Worm (Caenorhabditis elegans) whole organism, L1 larva: ENCODE measurements around the gene pbs-1.

Source experiments
- F16B12.6 ChIP-seq: fragments of 150-350 bp; optimal IDR thresholded peaks from 2 replicates; lab custom pipeline; 2014; ENCODE audit warnings: missing biosample characterization, missing genetic modification characterization
- aly-2 ChIP-seq: fragments of 150-350 bp; optimal IDR thresholded peaks from 2 replicates; lab custom pipeline; 2014; ENCODE audit warnings: missing biosample characterization, missing genetic modification characterization
- ceh-8 ChIP-seq: fragments of 200-800 bp; sonication (Bioruptor generic); optimal IDR thresholded peaks from 2 replicates; lab custom pipeline; 2018; ENCODE audit warnings: mild to moderate bottlenecking, missing genetic modification characterization, moderate library complexity, missing compliant biosample characterization
- ceh-82 ChIP-seq, 3 experiments: fragments of 150-350 bp in 1 of 3; sonication (generic microtip) in 2 of 3; optimal IDR thresholded peaks; 2 replicates each; lab custom pipeline; 2014 to 2017; ENCODE audit warnings: missing biosample characterization in 3 of 3, missing genetic modification characterization in 3 of 3
- ceh-88 ChIP-seq: fragments of 200-800 bp; sonication (Bioruptor generic); IDR thresholded peaks from 2 replicates; pipeline ENCODE4 v1.3.6; 2022; ENCODE audit warnings: missing genetic modification characterization, missing compliant biosample characterization
- dsc-1 ChIP-seq: sonication (generic microtip); optimal IDR thresholded peaks from 2 replicates; lab custom pipeline; 2016; ENCODE audit warnings: mild to moderate bottlenecking, missing genetic modification characterization, missing compliant biosample characterization
- efl-1 ChIP-seq, 4 experiments: fragments of 150-350 bp; optimal IDR thresholded peaks in 3 of 4; peaks in 1 of 4; 1 replicate in 1 of 4; 2 replicates in 3 of 4; lab custom pipeline; 2014; ENCODE audit warnings: missing biosample characterization in 2 of 4, missing genetic modification characterization in 2 of 4, missing genetic modification reagents in 2 of 4
- efl-3 ChIP-seq: fragments of 200-800 bp; sonication (Bioruptor generic); optimal IDR thresholded peaks from 2 replicates; lab custom pipeline; 2018; ENCODE audit warnings: mild to moderate bottlenecking, missing genetic modification characterization, missing compliant biosample characterization
- egl-13 ChIP-seq: sonication (generic microtip); optimal IDR thresholded peaks from 2 replicates; lab custom pipeline; 2016; ENCODE audit warnings: missing genotype, missing genetic modification reagents, missing genetic modification characterization, missing compliant biosample characterization
- egl-27 ChIP-seq, 2 experiments: fragments of 150-350 bp in 1 of 2; sonication (generic microtip); optimal IDR thresholded peaks; 3 replicates each; lab custom pipeline; 2017 to 2018; ENCODE audit warnings: missing biosample characterization in 2 of 2, missing genetic modification characterization in 2 of 2, missing genetic modification reagents in 2 of 2
- fkh-10 ChIP-seq: sonication (generic microtip); optimal IDR thresholded peaks from 2 replicates; lab custom pipeline; 2017; ENCODE audit warnings: missing biosample characterization, missing genetic modification reagents, missing genetic modification characterization
- fkh-8 ChIP-seq: sonication (generic microtip); optimal IDR thresholded peaks from 2 replicates; lab custom pipeline; 2016; ENCODE audit warnings: mild to moderate bottlenecking, missing genetic modification characterization, missing compliant biosample characterization
- fos-1 ChIP-seq: fragments of 150-350 bp; optimal IDR thresholded peaks from 2 replicates; lab custom pipeline; 2014; ENCODE audit warnings: missing biosample characterization, missing genetic modification characterization
- grh-1 ChIP-seq: fragments of 200-800 bp; sonication (Bioruptor generic); IDR thresholded peaks from 2 replicates; pipeline ENCODE4 v1.3.6; 2022; ENCODE audit warnings: missing genetic modification reagents, missing genetic modification characterization, missing compliant biosample characterization
- hlh-17 ChIP-seq: fragments of 200-800 bp; sonication (Bioruptor generic); optimal IDR thresholded peaks from 2 replicates; lab custom pipeline; 2018; ENCODE audit warnings: missing genetic modification characterization, mild to moderate bottlenecking, missing compliant biosample characterization, moderate library complexity, borderline replicate concordance
- hlh-4 ChIP-seq: sonication (generic microtip); optimal IDR thresholded peaks from 2 replicates; lab custom pipeline; 2016; ENCODE audit warnings: mild to moderate bottlenecking, missing genetic modification characterization, missing compliant biosample characterization
- irx-1 ChIP-seq: sonication (generic microtip); optimal IDR thresholded peaks from 2 replicates; lab custom pipeline; 2016; ENCODE audit warnings: missing genetic modification characterization, missing compliant biosample characterization
- lin-14 ChIP-seq: fragments of 200-800 bp; sonication (Bioruptor generic); optimal IDR thresholded peaks from 2 replicates; lab custom pipeline; 2018; ENCODE audit warnings: mild to moderate bottlenecking, missing genetic modification characterization, moderate library complexity, missing compliant biosample characterization
- lin-35 ChIP-seq, 2 experiments: fragments of 150-350 bp; optimal IDR thresholded peaks; 2 replicates each; lab custom pipeline; 2014; ENCODE audit warnings: missing biosample characterization in 2 of 2, missing genetic modification characterization in 2 of 2, missing genetic modification reagents in 2 of 2
- lir-3 ChIP-seq: sonication (generic microtip); optimal IDR thresholded peaks from 2 replicates; lab custom pipeline; 2016; ENCODE audit warnings: mild to moderate bottlenecking, missing genetic modification characterization, moderate library complexity, missing compliant biosample characterization; ENCODE audit not compliant: poor library complexity
- lsy-2 ChIP-seq, 2 experiments: fragments of 150-350 bp; optimal IDR thresholded peaks; 2 replicates each; lab custom pipeline; 2014; ENCODE audit warnings: missing biosample characterization in 2 of 2, missing genetic modification characterization in 2 of 2
- mab-9 ChIP-seq: fragments of 200-800 bp; sonication (Bioruptor generic); IDR thresholded peaks from 2 replicates; pipeline ENCODE4 v1.3.6; 2022; ENCODE audit warnings: missing genetic modification reagents, missing genetic modification characterization, missing compliant biosample characterization
- mep-1 ChIP-seq: fragments of 150-350 bp; optimal IDR thresholded peaks from 2 replicates; lab custom pipeline; 2014; ENCODE audit warnings: missing biosample characterization, missing genetic modification characterization
- nhr-12 ChIP-seq: sonication (generic microtip); optimal IDR thresholded peaks from 2 replicates; lab custom pipeline; 2017; ENCODE audit warnings: missing biosample characterization, missing genetic modification characterization
- nhr-19 ChIP-seq: fragments of 200-800 bp; sonication (Bioruptor generic); conservative IDR thresholded peaks from 2 replicates; pipeline ENCODE4 v1.3.6; 2022; ENCODE audit warnings: missing genetic modification characterization, missing compliant biosample characterization
- nhr-20 ChIP-seq: sonication (generic microtip); optimal IDR thresholded peaks from 2 replicates; lab custom pipeline; 2016; ENCODE audit warnings: mild to moderate bottlenecking, missing genetic modification characterization, missing compliant biosample characterization
- nhr-47 ChIP-seq: sonication (generic microtip); optimal IDR thresholded peaks from 2 replicates; lab custom pipeline; 2016; ENCODE audit warnings: mild to moderate bottlenecking, missing genetic modification characterization, moderate library complexity, missing compliant biosample characterization
- nhr-71 ChIP-seq: sonication (generic microtip); optimal IDR thresholded peaks from 2 replicates; lab custom pipeline; 2016; ENCODE audit warnings: mild to moderate bottlenecking, missing genetic modification characterization, moderate library complexity, missing compliant biosample characterization
- nhr-76 ChIP-seq: sonication (generic microtip); optimal IDR thresholded peaks from 2 replicates; lab custom pipeline; 2017; ENCODE audit warnings: missing biosample characterization, missing genetic modification characterization
- nhr-77 ChIP-seq: fragments of 150-350 bp; optimal IDR thresholded peaks from 2 replicates; lab custom pipeline; 2014; ENCODE audit warnings: missing biosample characterization, missing genetic modification characterization
- nhr-85 ChIP-seq: sonication (generic microtip); peaks from one replicate; lab custom pipeline; 2016; ENCODE audit warnings: missing genetic modification characterization, inconsistent platforms, missing compliant biosample characterization
- pax-3 ChIP-seq: fragments of 200-800 bp; sonication (Bioruptor generic); optimal IDR thresholded peaks from 2 replicates; lab custom pipeline; 2018; ENCODE audit warnings: mild to moderate bottlenecking, missing genetic modification characterization, moderate library complexity, missing compliant biosample characterization
- pqm-1 ChIP-seq: sonication (generic microtip); optimal IDR thresholded peaks from 3 replicates; lab custom pipeline; 2017; ENCODE audit warnings: missing biosample characterization, missing genetic modification characterization
- snpc-4 ChIP-seq: fragments of 150-350 bp; optimal IDR thresholded peaks from 2 replicates; lab custom pipeline; 2014; ENCODE audit warnings: missing biosample characterization, missing genetic modification characterization
- snu-23 ChIP-seq: sonication (generic microtip); optimal IDR thresholded peaks from 2 replicates; lab custom pipeline; 2016; ENCODE audit warnings: missing genetic modification characterization, missing compliant biosample characterization
- sptf-1 ChIP-seq: fragments of 150-350 bp; optimal IDR thresholded peaks from 2 replicates; lab custom pipeline; 2014; ENCODE audit warnings: missing biosample characterization, missing genetic modification characterization
- sup-37 ChIP-seq: fragments of 200-800 bp; sonication (Bioruptor generic); optimal IDR thresholded peaks from 2 replicates; lab custom pipeline; 2018; ENCODE audit warnings: mild to moderate bottlenecking, missing genetic modification characterization, missing compliant biosample characterization
- swsn-7 ChIP-seq: sonication (generic microtip); optimal IDR thresholded peaks from 2 replicates; lab custom pipeline; 2016; ENCODE audit warnings: missing genetic modification characterization, missing compliant biosample characterization
- tbx-2 ChIP-seq: sonication (generic microtip); optimal IDR thresholded peaks from 2 replicates; lab custom pipeline; 2016; ENCODE audit warnings: missing genetic modification characterization, missing compliant biosample characterization
- unc-130 ChIP-seq: fragments of 150-350 bp; optimal IDR thresholded peaks from 2 replicates; lab custom pipeline; 2017; ENCODE audit warnings: missing biosample characterization, missing genetic modification characterization, inconsistent platforms
- unc-30 ChIP-seq: sonication (generic microtip); optimal IDR thresholded peaks from 2 replicates; lab custom pipeline; 2017; ENCODE audit warnings: missing biosample characterization, missing genetic modification characterization
- unc-62 ChIP-seq: fragments of 150-350 bp; optimal IDR thresholded peaks from 2 replicates; lab custom pipeline; 2014; ENCODE audit warnings: missing biosample characterization, missing genetic modification reagents, missing genetic modification characterization
- unc-86 ChIP-seq: sonication (generic microtip); optimal IDR thresholded peaks from 2 replicates; lab custom pipeline; 2016; ENCODE audit warnings: missing genetic modification characterization, missing compliant biosample characterization
- vab-15 ChIP-seq: sonication (generic microtip); optimal IDR thresholded peaks from 2 replicates; lab custom pipeline; 2017; ENCODE audit warnings: missing genotype, mild to moderate bottlenecking, missing genetic modification characterization, missing compliant biosample characterization
- xbp-1 ChIP-seq: sonication (generic microtip); optimal IDR thresholded peaks from 2 replicates; lab custom pipeline; 2016; ENCODE audit warnings: missing genetic modification characterization, missing compliant biosample characterization
- zag-1 ChIP-seq: fragments of 150-350 bp; optimal IDR thresholded peaks from 2 replicates; lab custom pipeline; 2014; ENCODE audit warnings: missing biosample characterization, missing genetic modification characterization
- ztf-11 ChIP-seq, 2 experiments: sonication (generic microtip); optimal IDR thresholded peaks; 2 replicates each; lab custom pipeline; 2016 to 2017; ENCODE audit warnings: missing genetic modification characterization in 2 of 2, missing biosample characterization in 1 of 2, missing compliant biosample characterization in 1 of 2

Gene pbs-1

DNA sequence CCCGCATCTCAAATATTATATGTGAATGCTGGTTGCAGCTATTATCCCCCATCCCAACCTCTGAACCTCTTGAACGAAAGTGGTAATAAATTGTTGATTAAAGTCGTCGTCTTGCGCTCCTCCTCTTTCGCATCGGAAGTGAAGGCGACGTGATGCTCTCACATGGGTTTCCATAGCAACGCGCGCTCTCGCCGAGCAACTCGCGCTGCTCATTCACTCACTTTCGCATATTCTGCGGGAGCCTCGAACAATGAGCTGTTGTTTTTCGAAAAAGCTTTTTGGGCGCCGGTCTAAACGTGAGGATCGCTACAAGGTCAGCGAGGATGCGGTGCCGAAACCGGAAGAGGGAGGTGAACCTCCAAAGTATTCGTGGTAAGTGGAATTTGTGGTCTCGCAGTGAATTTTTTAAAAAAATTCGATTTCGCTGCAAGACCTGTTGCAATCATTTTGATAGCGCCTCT lies 1.5 kb upstream of the pbs-1 start, which contains the start of gene rpi-2:
Gene rpi-2, plus strand, starts transcription at position 234 of the 461 bp plus-strand sequence.
- TF ChIP-seq nhr-76 (tag; lab: Kevin White, UChicago): no peak
- no peak for TF ChIP-seq pax-3
- TF ChIP-seq nhr-12: no peak
- TF ChIP-seq grh-1 (GFP tag; lab: Robert Waterston, UW): peak; percentile 47
- no peak for TF ChIP-seq F16B12.6
- TF ChIP-seq unc-30: no peak
- TF ChIP-seq lir-3 (tag; lab: Kevin White, UChicago): no peak
- TF ChIP-seq pqm-1: no peak
- peak; percentile 29 for TF ChIP-seq swsn-7
- no peak for TF ChIP-seq snpc-4
- peak; percentile 67 for TF ChIP-seq nhr-85
- peak in 1 of 2 experiments; percentile 22 for TF ChIP-seq efl-1 (optimal IDR thresholded peaks at IDR 0.05; lab: Kevin White, UChicago)
- TF ChIP-seq efl-1 (GFP tag; optimal IDR thresholded peaks at IDR 0.05 in 1 of 2; lab: Kevin White, UChicago): peak in 1 of 2 experiments; percentile 60
- no peak for TF ChIP-seq unc-62
- TF ChIP-seq unc-86 (tag; lab: Kevin White, UChicago): peak; percentile 26
- peak; percentile 8 for TF ChIP-seq tbx-2 (tag; lab: Kevin White, UChicago)
- TF ChIP-seq fkh-10 (GFP tag; lab: Kevin White, UChicago): no peak
- no peak for TF ChIP-seq hlh-4 (tag; lab: Kevin White, UChicago)
- TF ChIP-seq nhr-20 (tag; lab: Kevin White, UChicago): peak; percentile 43
- TF ChIP-seq irx-1 (tag; lab: Kevin White, UChicago): no peak
- peak; percentile 17 for TF ChIP-seq lin-14 (GFP tag; lab: Kevin White, UChicago)
- TF ChIP-seq nhr-71 (tag; lab: Kevin White, UChicago): peak; percentile 55
- TF ChIP-seq ceh-82 (tag; optimal IDR thresholded peaks at IDR 0.05; lab: Kevin White, UChicago): peak in 1 of 3 experiments; percentile 21
- TF ChIP-seq fkh-8: peak; percentile 79
- TF ChIP-seq lin-35 (GFP tag; optimal IDR thresholded peaks at IDR 0.05; lab: Kevin White, UChicago): no peak
- TF ChIP-seq ceh-8 (GFP tag; lab: Kevin White, UChicago): no peak
- peak in 1 of 2 experiments; percentile 5 for TF ChIP-seq lsy-2 (tag; optimal IDR thresholded peaks at IDR 0.05; lab: Kevin White, UChicago)
- TF ChIP-seq efl-3 (GFP tag; lab: Kevin White, UChicago): no peak
- peak; percentile 0 for TF ChIP-seq fos-1
- TF ChIP-seq egl-27 (tag; optimal IDR thresholded peaks at IDR 0.05; lab: Kevin White, UChicago): no peak
- TF ChIP-seq nhr-19: 0 out of 2 replicates have a peak, but pooled peaks have one; percentile 14
- no peak for TF ChIP-seq unc-130
- TF ChIP-seq nhr-77 (tag; lab: Kevin White, UChicago): peak; percentile 1
- peak; percentile 43 for TF ChIP-seq snu-23 (GFP tag; lab: Kevin White, UChicago)
- TF ChIP-seq mab-9: no peak
- TF ChIP-seq nhr-47 (tag; lab: Kevin White, UChicago): peak; percentile 38

DNA sequence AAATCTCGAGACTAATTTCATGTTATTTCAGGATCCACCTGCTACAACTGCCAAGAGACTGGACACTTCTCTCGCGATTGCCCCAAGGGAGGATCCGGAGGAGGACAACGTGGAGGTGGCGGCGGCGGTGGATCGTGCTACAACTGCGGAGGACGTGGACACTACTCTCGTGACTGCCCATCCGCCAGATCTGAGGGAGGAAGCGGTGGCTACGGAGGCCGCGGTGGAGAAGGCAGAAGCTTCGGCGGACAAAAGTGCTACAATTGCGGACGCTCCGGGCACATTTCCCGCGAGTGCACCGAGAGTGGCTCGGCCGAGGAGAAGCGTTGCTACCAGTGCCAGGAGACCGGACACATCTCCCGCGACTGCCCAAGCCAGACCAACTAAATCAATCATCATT lies 990 bp upstream of the pbs-1 start:
- TF ChIP-seq efl-3 (GFP tag; lab: Kevin White, UChicago) (no peak), egl-27 (tag; optimal IDR thresholded peaks at IDR 0.05; lab: Kevin White, UChicago) (no peak), irx-1 (tag; lab: Kevin White, UChicago) (no peak), nhr-19 (no peak), sup-37 (no peak), fkh-10 (GFP tag; lab: Kevin White, UChicago) (no peak), fkh-8 (no peak), mep-1 (tag; lab: Kevin White, UChicago) (no peak), grh-1 (GFP tag; lab: Robert Waterston, UW) (no peak), efl-1 (optimal IDR thresholded peaks at IDR 0.05; lab: Kevin White, UChicago) (no peak), efl-1 (GFP tag; optimal IDR thresholded peaks at IDR 0.05 in 1 of 2; lab: Kevin White, UChicago) (peak in 1 of 2 experiments; percentile 69), vab-15 (tag; lab: Kevin White, UChicago) (no peak), ztf-11 (tag; optimal IDR thresholded peaks at IDR 0.05; lab: Kevin White, UChicago) (no peak), ceh-88 (GFP tag; lab: Robert Waterston, UW) (no peak), aly-2 (tag; lab: Kevin White, UChicago) (no peak), dsc-1 (no peak), mab-9 (0 out of 2 replicates have a peak, but pooled peaks have one; percentile 31), egl-13 (tag; lab: Kevin White, UChicago) (no peak), zag-1 (no peak), xbp-1 (tag; lab: Kevin White, UChicago) (no peak), hlh-17 (GFP tag; lab: Kevin White, UChicago) (no peak), nhr-85 (no peak), hlh-4 (tag; lab: Kevin White, UChicago) (no peak), lin-35 (GFP tag; optimal IDR thresholded peaks at IDR 0.05; lab: Kevin White, UChicago) (no peak), ceh-8 (GFP tag; lab: Kevin White, UChicago) (peak; percentile 49), sptf-1 (tag; lab: Kevin White, UChicago) (no peak)
